Fruit fly (Drosophila melanogaster) whole organism, prepupa: ENCODE results near the gene CG11378.

Experiments used
- Blimp-1 ChIP-seq: fragments of 200-800 bp; sonication (Bioruptor generic); optimal IDR thresholded peaks from 3 replicates; lab custom pipeline; 2017; ENCODE audit warnings: missing biosample characterization, missing genetic modification characterization, mild to moderate bottlenecking, moderate library complexity, missing genetic modification reagents
- CG10631 ChIP-seq: fragments of 200-800 bp; sonication (Bioruptor generic); optimal IDR thresholded peaks from 2 replicates; lab custom pipeline; 2016; ENCODE audit warnings: missing biosample characterization, missing genetic modification characterization
- CG10669 ChIP-seq: fragments of 200-800 bp; sonication (Bioruptor generic); optimal IDR thresholded peaks from 3 replicates; lab custom pipeline; 2018; ENCODE audit warnings: missing biosample characterization, mild to moderate bottlenecking, missing genetic modification characterization, moderate library complexity
- CG11294 ChIP-seq: fragments of 200-800 bp; sonication (Bioruptor generic); IDR thresholded peaks from 2 replicates; pipeline ENCODE4 v1.3.6; 2022; ENCODE audit warnings: missing biosample characterization, missing genetic modification characterization
- CG11762 ChIP-seq: fragments of 200-800 bp; sonication (Bioruptor generic); optimal IDR thresholded peaks from 3 replicates; lab custom pipeline; 2016; ENCODE audit warnings: missing biosample characterization, missing genetic modification characterization; ENCODE audit not compliant: insufficient read depth
- CG11902 ChIP-seq: fragments of 200-800 bp; sonication (Bioruptor generic); optimal IDR thresholded peaks from 3 replicates; lab custom pipeline; 2016; ENCODE audit warnings: missing biosample characterization, missing genetic modification characterization
- CG15336 ChIP-seq: fragments of 200-800 bp; sonication (Bioruptor generic); IDR thresholded peaks from 2 replicates; pipeline ENCODE4 v1.3.6; 2022; ENCODE audit warnings: missing biosample characterization, missing genetic modification characterization
- CG1621 ChIP-seq: fragments of 200-800 bp; sonication (Bioruptor generic); optimal IDR thresholded peaks from 3 replicates; lab custom pipeline; 2018; ENCODE audit warnings: missing biosample characterization, mild to moderate bottlenecking, missing genetic modification characterization
- CG16779 ChIP-seq: fragments of 200-800 bp; sonication (Bioruptor generic); optimal IDR thresholded peaks from 3 replicates; lab custom pipeline; 2017; ENCODE audit warnings: missing biosample characterization, mild to moderate bottlenecking, missing genetic modification characterization
- CG3032 ChIP-seq: fragments of 200-800 bp; optimal IDR thresholded peaks from 2 replicates; lab custom pipeline; 2019; ENCODE audit warnings: missing biosample characterization, mild to moderate bottlenecking, missing genetic modification characterization, moderate library complexity
- CG31627 ChIP-seq: fragments of 200-800 bp; sonication (Bioruptor generic); optimal IDR thresholded peaks from 3 replicates; lab custom pipeline; 2016; ENCODE audit warnings: missing biosample characterization, missing genetic modification characterization
- CG32006 ChIP-seq: fragments of 200-800 bp; sonication (Bioruptor generic); optimal IDR thresholded peaks from 3 replicates; lab custom pipeline; 2017; ENCODE audit warnings: missing biosample characterization, mild to moderate bottlenecking, missing genetic modification characterization
- CG3919 ChIP-seq: fragments of 200-800 bp; sonication (Bioruptor generic); optimal IDR thresholded peaks from 3 replicates; lab custom pipeline; 2016; ENCODE audit warnings: missing biosample characterization, missing genetic modification characterization
- CG6163 ChIP-seq: fragments of 200-800 bp; sonication (Bioruptor generic); IDR thresholded peaks from 3 replicates; pipeline ENCODE4 v1.3.6; 2022; ENCODE audit warnings: missing biosample characterization, missing genetic modification characterization
- CG6276 ChIP-seq: fragments of 200-800 bp; sonication (Bioruptor generic); optimal IDR thresholded peaks from 2 replicates; lab custom pipeline; 2017; ENCODE audit warnings: missing biosample characterization, mild to moderate bottlenecking, missing genetic modification characterization
- CG6792 ChIP-seq: fragments of 200-800 bp; sonication (Bioruptor generic); optimal IDR thresholded peaks from 3 replicates; lab custom pipeline; 2016; ENCODE audit warnings: missing biosample characterization, missing genetic modification characterization
- CG6808 ChIP-seq: fragments of 200-800 bp; sonication (Bioruptor generic); optimal IDR thresholded peaks from 3 replicates; lab custom pipeline; 2017; ENCODE audit warnings: missing biosample characterization, missing genetic modification characterization, mild to moderate bottlenecking, moderate library complexity, missing genetic modification reagents
- CG6854 ChIP-seq: fragments of 200-800 bp; sonication (Bioruptor generic); optimal IDR thresholded peaks from 2 replicates; lab custom pipeline; 2017; ENCODE audit warnings: missing biosample characterization, mild to moderate bottlenecking, missing genetic modification characterization
- CG7368 ChIP-seq: fragments of 200-800 bp; sonication (Bioruptor generic); optimal IDR thresholded peaks from 3 replicates; lab custom pipeline; 2016; ENCODE audit warnings: missing biosample characterization, missing genetic modification characterization
- CG8119 ChIP-seq: fragments of 200-800 bp; sonication (Bioruptor generic); IDR thresholded peaks from 3 replicates; pipeline ENCODE4 v1.3.6; 2022; ENCODE audit warnings: missing biosample characterization, missing genetic modification characterization
- CG8319 ChIP-seq: fragments of 200-800 bp; sonication (Bioruptor generic); optimal IDR thresholded peaks from 3 replicates; lab custom pipeline; 2016; ENCODE audit warnings: missing biosample characterization, missing genetic modification characterization
- CG9139 ChIP-seq: fragments of 200-800 bp; sonication (Bioruptor generic); optimal IDR thresholded peaks from 3 replicates; lab custom pipeline; 2017; ENCODE audit warnings: missing biosample characterization, mild to moderate bottlenecking, missing genetic modification characterization
- Ets21C ChIP-seq: fragments of 200-800 bp; sonication (Bioruptor generic); optimal IDR thresholded peaks from 3 replicates; lab custom pipeline; 2016; ENCODE audit warnings: missing biosample characterization, missing genetic modification characterization
- Ets96B ChIP-seq: fragments of 200-800 bp; optimal IDR thresholded peaks from 2 replicates; lab custom pipeline; 2019; ENCODE audit warnings: missing biosample characterization, mild to moderate bottlenecking, missing genetic modification characterization, moderate library complexity
- Gug ChIP-seq: fragments of 200-800 bp; sonication (Bioruptor generic); IDR thresholded peaks from 2 replicates; pipeline ENCODE4 v1.3.6; 2022; ENCODE audit warnings: missing biosample characterization, missing genetic modification characterization
- Lpt ChIP-seq: fragments of 200-800 bp; sonication (Bioruptor generic); optimal IDR thresholded peaks from 3 replicates; lab custom pipeline; 2016; ENCODE audit warnings: missing biosample characterization, missing genetic modification characterization
- Met ChIP-seq: fragments of 200-800 bp; sonication (Bioruptor generic); optimal IDR thresholded peaks from 3 replicates; lab custom pipeline; 2016; ENCODE audit warnings: missing biosample characterization, missing genetic modification characterization
- Smox ChIP-seq: fragments of 200-800 bp; sonication (Bioruptor generic); optimal IDR thresholded peaks from 3 replicates; lab custom pipeline; 2016; ENCODE audit warnings: missing biosample characterization, missing genetic modification characterization
- Sox102F ChIP-seq: fragments of 200-800 bp; sonication (Bioruptor generic); optimal IDR thresholded peaks from 2 replicates; lab custom pipeline; 2016; ENCODE audit warnings: missing biosample characterization, mild to moderate bottlenecking, missing genetic modification characterization
- Sox14 ChIP-seq: fragments of 200-800 bp; sonication (Bioruptor generic); optimal IDR thresholded peaks from 3 replicates; lab custom pipeline; 2016; ENCODE audit warnings: missing biosample characterization, missing genetic modification characterization
- Sox15 ChIP-seq: fragments of 200-800 bp; sonication (Bioruptor generic); optimal IDR thresholded peaks from 3 replicates; lab custom pipeline; 2016; ENCODE audit warnings: missing biosample characterization, missing genetic modification characterization
- achi ChIP-seq: fragments of 200-800 bp; sonication (Bioruptor generic); optimal IDR thresholded peaks from 3 replicates; lab custom pipeline; 2016; ENCODE audit warnings: missing biosample characterization, missing genetic modification characterization
- acj6 ChIP-seq: fragments of 200-800 bp; sonication (Bioruptor generic); optimal IDR thresholded peaks from 3 replicates; lab custom pipeline; 2016; ENCODE audit warnings: missing biosample characterization, missing genetic modification characterization
- cyc ChIP-seq: fragments of 200-800 bp; sonication (Bioruptor generic); optimal IDR thresholded peaks from 3 replicates; lab custom pipeline; 2016; ENCODE audit warnings: missing biosample characterization, missing genetic modification characterization
- dac ChIP-seq: fragments of 200-800 bp; sonication (Bioruptor generic); optimal IDR thresholded peaks from 2 replicates; lab custom pipeline; 2017; ENCODE audit warnings: missing biosample characterization, mild to moderate bottlenecking, missing genetic modification characterization
- dsx ChIP-seq: fragments of 200-800 bp; optimal IDR thresholded peaks from 3 replicates; lab custom pipeline; 2019; ENCODE audit warnings: missing biosample characterization, mild to moderate bottlenecking, missing genetic modification characterization, moderate library complexity; ENCODE audit not compliant: poor library complexity, severe bottlenecking
- eg ChIP-seq: fragments of 200-800 bp; sonication (Bioruptor generic); IDR thresholded peaks from 3 replicates; pipeline ENCODE4 v1.3.6; 2022; ENCODE audit warnings: missing biosample characterization, missing genetic modification characterization
- fd59A ChIP-seq: fragments of 200-800 bp; sonication (Bioruptor generic); optimal IDR thresholded peaks from 2 replicates; lab custom pipeline; 2017; ENCODE audit warnings: missing biosample characterization, mild to moderate bottlenecking, missing genetic modification characterization, missing genetic modification reagents
- fd85E ChIP-seq: fragments of 200-800 bp; sonication (Bioruptor generic); optimal IDR thresholded peaks from 3 replicates; lab custom pipeline; 2016; ENCODE audit warnings: missing biosample characterization, missing genetic modification characterization
- fkh ChIP-seq: fragments of 200-800 bp; sonication (Bioruptor generic); optimal IDR thresholded peaks from 3 replicates; lab custom pipeline; 2017; ENCODE audit warnings: missing biosample characterization, mild to moderate bottlenecking, missing genetic modification characterization, moderate library complexity
- net ChIP-seq: fragments of 200-800 bp; sonication (Bioruptor generic); optimal IDR thresholded peaks from 3 replicates; lab custom pipeline; 2016; ENCODE audit warnings: missing biosample characterization, missing genetic modification characterization
- pdm3 ChIP-seq: fragments of 200-800 bp; sonication (Bioruptor generic); optimal IDR thresholded peaks from 3 replicates; lab custom pipeline; 2016; ENCODE audit warnings: missing biosample characterization, missing genetic modification characterization
- salr ChIP-seq, 2 experiments: fragments of 200-800 bp; sonication (Bioruptor generic); optimal IDR thresholded peaks; 3 replicates each; lab custom pipeline; 2016 to 2018; ENCODE audit warnings: missing biosample characterization in 2 of 2, missing genetic modification characterization in 2 of 2, mild to moderate bottlenecking in 1 of 2
- spab ChIP-seq: fragments of 200-800 bp; sonication (Bioruptor generic); optimal IDR thresholded peaks from 2 replicates; lab custom pipeline; 2017; ENCODE audit warnings: missing biosample characterization, mild to moderate bottlenecking, missing genetic modification characterization, missing genetic modification reagents
- ss ChIP-seq, 2 experiments: fragments of 200-800 bp; sonication (Bioruptor generic); optimal IDR thresholded peaks; 2 replicates in 1 of 2; 3 replicates in 1 of 2; lab custom pipeline; 2017 to 2018; ENCODE audit warnings: mild to moderate bottlenecking in 2 of 2, missing biosample characterization in 2 of 2, missing genetic modification characterization in 2 of 2, moderate library complexity in 1 of 2
- svp ChIP-seq: fragments of 200-800 bp; sonication (Bioruptor generic); peaks from one replicate; lab custom pipeline; 2016; ENCODE audit warnings: missing biosample characterization, missing genetic modification characterization
- topi ChIP-seq: fragments of 200-800 bp; sonication (Bioruptor generic); optimal IDR thresholded peaks from 3 replicates; lab custom pipeline; 2016; ENCODE audit warnings: missing biosample characterization, missing genetic modification characterization
- vri ChIP-seq: fragments of 200-800 bp; sonication (Bioruptor generic); optimal IDR thresholded peaks from 3 replicates; lab custom pipeline; 2016; ENCODE audit warnings: missing biosample characterization, mild to moderate bottlenecking, missing genetic modification characterization

CG11378 gene

dm6 chrX:1123381-1123780 is 47.2 kb upstream of the CG11378 start (continued):
- TF ChIP-seq CG11294 (GFP tag; lab: Robert Waterston, UW), result no peak

- peak; percentile 92 for TF ChIP-seq CG15336
- peak; percentile 91 for TF ChIP-seq CG6792 (GFP tag; lab: Kevin White, UChicago)
- TF ChIP-seq fkh (GFP tag; lab: Kevin White, UChicago), result no peak
- TF ChIP-seq dsx (GFP tag; lab: Kevin White, UChicago), result no peak
- TF ChIP-seq net (GFP tag; lab: Kevin White, UChicago), result peak; percentile 90
- TF ChIP-seq CG9139 (GFP tag; lab: Kevin White, UChicago), result peak; percentile 67
- peak; percentile 85 for TF ChIP-seq achi (GFP tag; lab: Kevin White, UChicago)
- peak; percentile 82 for TF ChIP-seq Gug (GFP tag; lab: Robert Waterston, UW)
- peak; percentile 91 for TF ChIP-seq topi (GFP tag; lab: Kevin White, UChicago)
- peak; percentile 85 for TF ChIP-seq Ets21C (GFP tag; lab: Kevin White, UChicago)
- TF ChIP-seq Sox102F (GFP tag; lab: Kevin White, UChicago), result peak; percentile 94
- peak; percentile 92 for TF ChIP-seq CG31627 (GFP tag; lab: Kevin White, UChicago)
- peak; percentile 91 for TF ChIP-seq cyc (GFP tag; lab: Kevin White, UChicago)
- TF ChIP-seq Sox15 (GFP tag; lab: Kevin White, UChicago), result peak; percentile 79
- peak; percentile 84 for TF ChIP-seq CG10631 (GFP tag; lab: Kevin White, UChicago)
- peak; percentile 89 for TF ChIP-seq CG7368
- TF ChIP-seq eg (GFP tag; lab: Robert Waterston, UW), result peak; percentile 90
- TF ChIP-seq CG3032 (tag; lab: Kevin White, UChicago), result peak; percentile 85
- peak; percentile 88 for TF ChIP-seq CG10669 (GFP tag; lab: Kevin White, UChicago)
- peak; percentile 90 for TF ChIP-seq CG8119
- peak; percentile 88 for TF ChIP-seq Ets96B (tag; lab: Kevin White, UChicago)
- peak; percentile 66 for TF ChIP-seq dac (GFP tag; lab: Kevin White, UChicago)
- TF ChIP-seq fd85E (GFP tag; lab: Kevin White, UChicago), result peak; percentile 76
- TF ChIP-seq Smox, result peak; percentile 90
- TF ChIP-seq acj6 (GFP tag; lab: Kevin White, UChicago), result peak; percentile 89
- TF ChIP-seq CG3919 (GFP tag; lab: Kevin White, UChicago), result peak; percentile 92
- peak; percentile 80 for TF ChIP-seq Lpt
- TF ChIP-seq CG6854 (GFP tag; lab: Kevin White, UChicago), result peak; percentile 72
- peak; percentile 87 for TF ChIP-seq CG32006 (GFP tag; lab: Kevin White, UChicago)
- no peak for TF ChIP-seq ss (GFP tag; optimal IDR thresholded peaks at IDR 0.05; lab: Kevin White, UChicago)
- TF ChIP-seq spab (GFP tag; lab: Kevin White, UChicago), result peak; percentile 77
- TF ChIP-seq Met (GFP tag; lab: Kevin White, UChicago), result peak; percentile 92
- TF ChIP-seq vri, result peak; percentile 83
- peak; percentile 87 for TF ChIP-seq Sox14 (GFP tag; lab: Kevin White, UChicago)
- peak; percentile 84 for TF ChIP-seq CG1621
- peak; percentile 95 for TF ChIP-seq CG6163 (GFP tag; lab: Robert Waterston, UW)
- peak; percentile 78 for TF ChIP-seq fd59A (GFP tag; lab: Kevin White, UChicago)
- peak; percentile 68 for TF ChIP-seq Blimp-1 (GFP tag; lab: Kevin White, UChicago)
- peak; percentile 84 for TF ChIP-seq CG11762 (GFP tag; lab: Kevin White, UChicago)
- TF ChIP-seq pdm3 (GFP tag; lab: Kevin White, UChicago), result peak; percentile 94
- TF ChIP-seq CG6276 (GFP tag; lab: Kevin White, UChicago), result peak; percentile 78
- TF ChIP-seq CG16779 (tag; lab: Kevin White, UChicago), result peak; percentile 80
- no peak for TF ChIP-seq svp
- peak; percentile 87 for TF ChIP-seq CG8319 (GFP tag; lab: Kevin White, UChicago)
- peak; percentile 84 to 85 for TF ChIP-seq salr (GFP tag; optimal IDR thresholded peaks at IDR 0.05; lab: Kevin White, UChicago)
- TF ChIP-seq CG11902 (GFP tag; lab: Kevin White, UChicago), result peak; percentile 86
- peak; percentile 79 for TF ChIP-seq CG6808
Measured at dm6 chrX:1129575-1130281, 40.9 kb upstream of the CG11378 start.
